Worm (Caenorhabditis elegans) whole organism, L4 larva: Measurements from ENCODE around the gene tmed-1.

Experiments used
- F49E8.2 ChIP-seq: sonication (generic microtip); optimal IDR thresholded peaks from 2 replicates; lab custom pipeline; 2016; ENCODE audit warnings: missing compliant biosample characterization, mild to moderate bottlenecking, missing genetic modification characterization, borderline replicate concordance
- fkh-10 ChIP-seq: fragments of 150-350 bp; optimal IDR thresholded peaks from 2 replicates; lab custom pipeline; 2014; ENCODE audit warnings: missing biosample characterization, missing genetic modification reagents, missing genetic modification characterization
- fos-1 ChIP-seq: fragments of 150-350 bp; optimal IDR thresholded peaks from 2 replicates; lab custom pipeline; 2014; ENCODE audit warnings: missing biosample characterization, missing genetic modification characterization
- nhr-76 ChIP-seq: fragments of 150-350 bp; optimal IDR thresholded peaks from 2 replicates; lab custom pipeline; 2014; ENCODE audit warnings: missing biosample characterization, missing genetic modification characterization

DNA sequence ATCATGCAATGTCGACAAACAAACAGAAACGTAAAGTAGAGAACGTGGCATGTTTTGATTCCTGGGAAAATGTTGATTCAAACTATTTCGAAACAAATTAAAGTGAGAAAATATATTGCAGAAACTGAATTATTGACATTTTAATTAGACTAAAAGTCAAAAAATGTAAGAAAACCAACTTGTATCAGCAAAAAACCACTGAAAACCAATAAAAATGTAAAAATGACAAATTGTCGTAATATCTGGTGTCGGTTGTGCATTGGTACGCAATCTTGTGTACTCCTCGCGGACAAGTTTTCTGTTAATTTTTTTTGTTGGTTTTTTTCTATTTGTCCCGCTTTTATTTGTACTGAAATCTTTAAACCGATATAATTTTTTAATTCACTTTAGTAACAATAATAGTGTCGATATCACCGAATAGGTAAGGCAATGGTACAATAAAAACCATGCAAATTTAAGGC, 48.2 kb downstream of the tmed-1 start, which contains the start of gene T12G3.11:
- no peak for TF ChIP-seq fos-1 (tag; lab: Kevin White, UChicago)
- TF ChIP-seq nhr-76, result no peak
- no peak for TF ChIP-seq F49E8.2 (tag; lab: Kevin White, UChicago)
- TF ChIP-seq fkh-10 (GFP tag; lab: Kevin White, UChicago), result no peak
